Worm (Caenorhabditis elegans): ENCODE measurements around the gene B0001.2.

DNA sequence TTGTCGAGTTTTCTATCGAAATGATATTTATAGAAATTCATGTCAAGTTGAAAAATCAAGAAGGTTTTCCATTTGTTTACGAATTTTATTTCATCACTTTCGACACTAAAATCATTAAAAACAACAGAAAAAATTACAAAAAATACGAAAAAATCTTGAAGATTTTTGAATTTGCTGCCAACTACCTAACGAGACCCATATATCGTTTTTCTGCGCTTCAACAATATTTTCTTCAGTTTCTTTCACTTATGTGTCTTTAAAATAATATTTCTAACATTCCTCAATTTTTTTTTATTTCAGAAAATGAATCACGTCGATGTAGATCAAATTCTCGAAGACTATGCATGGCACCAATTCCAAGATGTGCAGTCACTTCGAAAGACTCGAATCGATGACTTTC lies 21.6 kb downstream of the B0001.2 start, which contains the start of gene lin-24:
- TF ChIP-seq pha-4 (tag; optimal IDR thresholded peaks at IDR 0.05) (no peak), F52B5.7 (tag; optimal IDR thresholded peaks at IDR 0.05) (no peak), fkh-3 (tag; optimal IDR thresholded peaks at IDR 0.05) (no peak)

Data from whole organism, young adult.